Fruit fly (Drosophila melanogaster) whole organism, embryonic: ENCODE results near the gene Bruce.

ENCODE experiments used
- Asciz ChIP-seq: fragments of 200-800 bp; sonication (Bioruptor generic); optimal IDR thresholded peaks from 2 replicates; lab custom pipeline; 2017; ENCODE audit warnings: missing biosample characterization, mild to moderate bottlenecking, missing genetic modification characterization, missing genetic modification reagents
- CG7372 ChIP-seq: fragments of 200-800 bp; sonication (Bioruptor generic); IDR thresholded peaks from 2 replicates; pipeline ENCODE4 v1.3.6; 2022; ENCODE audit warnings: missing biosample characterization, missing genetic modification characterization
- NC2β ChIP-seq: fragments of 200-800 bp; sonication (Bioruptor generic); optimal IDR thresholded peaks from 2 replicates; lab custom pipeline; 2016; ENCODE audit warnings: missing biosample characterization, missing genetic modification characterization
- Sox102F ChIP-seq: fragments of 200-800 bp; sonication (Bioruptor generic); optimal IDR thresholded peaks from 2 replicates; lab custom pipeline; 2018; ENCODE audit warnings: missing biosample characterization, mild to moderate bottlenecking, missing genetic modification characterization, moderate library complexity
- bowl ChIP-seq: fragments of 200-800 bp; sonication (Bioruptor generic); IDR thresholded peaks from 2 replicates; pipeline ENCODE4 v1.3.6; 2022; ENCODE audit warnings: missing biosample characterization, missing genetic modification characterization
- knrl ChIP-seq: fragments of 200-800 bp; sonication (Bioruptor generic); IDR thresholded peaks from 3 replicates; pipeline ENCODE4 v1.3.6; 2022; ENCODE audit warnings: missing biosample characterization, missing genetic modification characterization; ENCODE audit not compliant: partially characterized antibody

DNA sequence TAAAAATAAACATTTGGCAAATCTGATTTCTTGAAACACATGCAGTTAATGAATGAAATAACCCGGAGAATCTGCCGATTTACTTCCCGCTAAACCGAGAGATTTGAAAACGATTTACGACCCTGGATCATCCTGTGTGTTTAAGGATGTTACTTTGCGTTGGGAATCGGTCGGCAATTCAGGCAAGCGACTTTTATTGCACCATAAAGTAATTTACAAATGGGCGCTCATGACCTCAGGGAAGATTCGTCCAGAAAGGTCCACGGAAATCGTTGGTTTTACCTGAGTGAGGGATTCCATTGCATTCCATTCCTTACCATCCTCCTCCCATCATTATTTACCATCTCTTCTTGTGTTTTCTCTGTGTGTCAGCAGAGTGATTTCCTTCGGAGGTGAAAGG is 21.7 kb upstream of the Bruce start:
- TF ChIP-seq CG7372 (GFP tag; lab: Robert Waterston, UW) (no peak), knrl (GFP tag; lab: Robert Waterston, UW) (no peak), bowl (GFP tag; lab: Robert Waterston, UW) (no peak), Asciz (GFP tag; lab: Kevin White, UChicago) (no peak), Sox102F (GFP tag; lab: Kevin White, UChicago) (no peak), NC2β (GFP tag; lab: Kevin White, UChicago) (no peak)
